Worm (Caenorhabditis elegans): ENCODE measurements around the gene F02C12.2.

F02C12.2 gene

DNA sequence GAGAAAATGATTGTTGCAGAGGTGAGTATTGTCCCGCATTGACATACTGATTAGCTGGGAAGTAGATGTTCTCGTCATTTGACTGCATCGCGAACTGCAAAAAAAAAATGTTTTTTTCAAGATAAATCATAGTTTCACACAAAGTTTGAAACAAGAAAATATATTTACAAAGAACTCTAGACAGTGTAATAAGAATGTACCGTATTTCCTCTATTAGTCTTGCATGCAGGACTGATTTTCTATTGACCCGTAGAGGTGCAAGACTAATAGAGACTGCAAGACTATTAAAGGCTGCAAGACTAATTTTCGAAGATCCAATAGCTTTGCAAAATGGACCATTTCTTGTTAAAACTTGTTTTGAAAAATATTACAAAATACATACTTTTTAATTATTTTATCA lies 24.2 kb upstream of the F02C12.2 start, which contains the start of gene fkh-3:
Gene fkh-3 (minus strand): TSS at position 101 of the 400 bp plus-strand sequence.
- no peak for TF ChIP-seq aptf-3 (GFP tag; IDR thresholded peaks at IDR 0.05)
- no peak for TF ChIP-seq C06A6.2 (GFP tag; conservative IDR thresholded peaks at IDR 0.05)
- TF ChIP-seq ztf-18 (tag; optimal IDR thresholded peaks at IDR 0.05): no peak
- TF ChIP-seq B0019.2 (GFP tag; conservative IDR thresholded peaks at IDR 0.05): no peak

DNA sequence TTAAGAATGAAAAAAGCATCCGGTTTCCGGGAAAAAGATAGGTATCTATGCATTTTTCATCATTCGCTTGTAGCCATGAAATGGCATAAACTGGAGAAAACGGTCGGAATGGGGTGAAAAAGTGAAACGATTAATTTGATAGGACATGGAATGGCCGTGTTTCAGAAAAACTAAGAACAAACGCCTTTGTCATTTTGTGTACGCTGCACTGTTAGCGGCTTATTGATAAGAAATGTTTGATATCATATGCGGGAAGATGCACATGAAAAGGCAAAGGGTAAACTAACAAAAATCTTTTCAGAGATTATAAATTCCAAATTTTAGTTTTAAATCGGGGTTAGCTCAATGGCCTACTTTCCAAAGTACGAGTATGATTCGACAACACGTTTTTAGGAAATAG lies 21.9 kb upstream of the F02C12.2 start:
- TF ChIP-seq madf-3 (GFP tag; IDR thresholded peaks at IDR 0.05) (no peak), nhr-80 (tag; optimal IDR thresholded peaks at IDR 0.05) (peak; percentile 80), gei-17 (GFP tag; optimal IDR thresholded peaks at IDR 0.05) (no peak), nfyb-1 (GFP tag; IDR thresholded peaks at IDR 0.05) (0 out of 2 replicates have a peak, but pooled peaks have one; percentile 11), mxl-1 (tag; optimal IDR thresholded peaks at IDR 0.05) (no peak), bed-1 (GFP tag; IDR thresholded peaks at IDR 0.05) (no peak)

DNA sequence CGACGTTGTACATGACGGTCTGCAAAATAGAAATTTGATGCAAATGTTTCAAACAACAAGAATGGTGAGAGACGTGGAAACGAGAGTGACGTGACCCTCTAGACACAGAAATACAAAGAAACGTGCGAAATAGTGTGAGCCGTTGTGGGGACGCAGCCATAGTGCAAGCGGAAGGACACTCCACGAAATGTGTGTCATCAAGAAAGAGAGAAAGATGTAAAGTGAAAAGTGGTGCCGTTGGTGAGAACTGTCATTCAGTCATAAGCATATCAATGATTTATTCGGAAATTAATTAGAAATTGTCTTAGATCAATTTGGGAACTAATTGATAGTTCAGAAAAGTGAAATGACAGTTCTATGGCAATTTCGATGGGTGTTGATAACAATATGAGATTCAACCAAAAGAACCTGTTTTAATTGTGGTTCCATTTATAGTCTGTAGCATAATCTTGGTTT lies 20.8 kb upstream of the F02C12.2 start, which contains the start of gene C29F7.3:
Gene C29F7.3 (minus strand): TSS at position 51 of the 456 bp plus-strand sequence.
- TF ChIP-seq unc-130 (GFP tag; optimal IDR thresholded peaks at IDR 0.05) (no peak), F55B11.4 (tag; optimal IDR thresholded peaks at IDR 0.05; ENCODE audit: borderline replicate concordance, insufficient read depth) (no peak), D2030.7 (GFP tag; IDR thresholded peaks at IDR 0.05) (no peak), unc-62 (GFP tag; optimal IDR thresholded peaks at IDR 0.05) (peak; percentile 46), zim-3 (tag; optimal IDR thresholded peaks at IDR 0.05) (no peak), F39B2.1 (GFP tag; IDR thresholded peaks at IDR 0.05) (no peak), B0019.2 (GFP tag; conservative IDR thresholded peaks at IDR 0.05) (no peak), F10E7.11 (tag; optimal IDR thresholded peaks at IDR 0.05) (no peak), madf-10 (tag; optimal IDR thresholded peaks at IDR 0.05) (peak; percentile 49), ztf-22 (GFP tag; optimal IDR thresholded peaks at IDR 0.05) (peak; percentile 79), ceh-100 (GFP tag; IDR thresholded peaks at IDR 0.05) (no peak), zfh-2 (GFP tag; conservative IDR thresholded peaks at IDR 0.05) (no peak), repo-1 (tag; optimal IDR thresholded peaks at IDR 0.05) (no peak), hmg-1.2 (GFP tag; IDR thresholded peaks at IDR 0.05) (peak; percentile 58; the same call in 1 of the 2 replicates), nhr-179 (tag; optimal IDR thresholded peaks at IDR 0.05) (no peak), C17E4.6 (GFP tag; IDR thresholded peaks at IDR 0.05) (no peak), egl-44 (GFP tag; IDR thresholded peaks at IDR 0.05) (0 out of 2 replicates have a peak, but pooled peaks have one; percentile 12), ceh-40 (GFP tag; IDR thresholded peaks at IDR 0.05) (no peak), lir-1 (GFP tag; conservative IDR thresholded peaks at IDR 0.05) (no peak), lin-40 (tag; optimal IDR thresholded peaks at IDR 0.05) (peak; percentile 78), nfyb-1 (GFP tag; IDR thresholded peaks at IDR 0.05) (no peak), Y53F4B.3 (GFP tag; IDR thresholded peaks at IDR 0.05) (no peak), ceh-27 (GFP tag; optimal IDR thresholded peaks at IDR 0.05) (no peak), chd-7 (tag; optimal IDR thresholded peaks at IDR 0.05) (no peak), nfya-2 (GFP tag; IDR thresholded peaks at IDR 0.05) (no peak), snpc-1.3 (tag; optimal IDR thresholded peaks at IDR 0.05; ENCODE audit: insufficient read depth) (no peak), lag-1 (GFP tag; IDR thresholded peaks at IDR 0.05) (no peak), ceh-79 (tag; optimal IDR thresholded peaks at IDR 0.05) (no peak), hsf-1 (GFP tag; IDR thresholded peaks at IDR 0.05) (no peak), cebp-1 (GFP tag; IDR thresholded peaks at IDR 0.05) (no peak), cebp-1 (tag; optimal IDR thresholded peaks at IDR 0.05) (no peak), dpl-1 (GFP tag; optimal IDR thresholded peaks at IDR 0.05) (no peak), B0035.1 (tag; optimal IDR thresholded peaks at IDR 0.05) (no peak), ztf-6 (GFP tag; IDR thresholded peaks at IDR 0.05) (no peak), ccch-3 (GFP tag; optimal IDR thresholded peaks at IDR 0.05) (no peak), sdz-38 (tag; optimal IDR thresholded peaks at IDR 0.05) (no peak), ZK185.1 (tag; optimal IDR thresholded peaks at IDR 0.05; ENCODE audit: poor library complexity, severe bottlenecking) (peak; percentile 20), K12H6.12 (tag; optimal IDR thresholded peaks at IDR 0.05) (no peak)
